Fruit fly (Drosophila melanogaster) whole organism, pupa: ENCODE results near the gene CG17327.

Experiments
- CG10348 ChIP-seq: fragments of 200-800 bp; sonication (Bioruptor generic); IDR thresholded peaks from 2 replicates; pipeline ENCODE4 v1.3.6; 2022; ENCODE audit warnings: missing biosample characterization, missing genetic modification characterization
- CG12605 ChIP-seq: fragments of 200-800 bp; sonication (Bioruptor generic); IDR thresholded peaks from 2 replicates; pipeline ENCODE4 v1.3.6; 2022; ENCODE audit warnings: missing biosample characterization, missing genetic modification characterization
- CG17806 ChIP-seq: fragments of 200-800 bp; sonication (Bioruptor generic); optimal IDR thresholded peaks from 2 replicates; lab custom pipeline; 2018; ENCODE audit warnings: missing biosample characterization, mild to moderate bottlenecking, missing genetic modification characterization, moderate library complexity
- CG4496 ChIP-seq: fragments of 200-800 bp; sonication (Bioruptor generic); IDR thresholded peaks from 3 replicates; pipeline ENCODE4 v1.3.6; 2022; ENCODE audit warnings: missing biosample characterization, missing genetic modification characterization
- CG8159 ChIP-seq: fragments of 200-800 bp; sonication (Bioruptor generic); optimal IDR thresholded peaks from 3 replicates; lab custom pipeline; 2018; ENCODE audit warnings: missing biosample characterization, mild to moderate bottlenecking, missing genetic modification characterization, moderate library complexity
- CG8301 ChIP-seq: fragments of 200-800 bp; sonication (Bioruptor generic); optimal IDR thresholded peaks from 2 replicates; lab custom pipeline; 2018; ENCODE audit warnings: missing biosample characterization, mild to moderate bottlenecking, missing genetic modification characterization
- EcR ChIP-seq: fragments of 200-800 bp; sonication (Bioruptor generic); optimal IDR thresholded peaks from 3 replicates; lab custom pipeline; 2019; ENCODE audit warnings: missing biosample characterization, missing genetic modification characterization, mild to moderate bottlenecking, moderate library complexity, missing genetic modification reagents
- Ets98B ChIP-seq: fragments of 200-800 bp; sonication (Bioruptor generic); IDR thresholded peaks from 2 replicates; pipeline ENCODE4 v1.3.6; 2022; ENCODE audit warnings: missing biosample characterization, missing genetic modification characterization
- Snoo ChIP-seq: fragments of 200-800 bp; sonication (Bioruptor generic); optimal IDR thresholded peaks from 3 replicates; lab custom pipeline; 2017; ENCODE audit warnings: missing biosample characterization, mild to moderate bottlenecking, missing genetic modification characterization, inconsistent platforms
- fd96Ca ChIP-seq: fragments of 200-800 bp; sonication (Bioruptor generic); IDR thresholded peaks from 3 replicates; pipeline ENCODE4 v1.3.6; 2022; ENCODE audit warnings: missing biosample characterization, missing genetic modification characterization
- gl ChIP-seq: fragments of 200-800 bp; sonication (Bioruptor generic); optimal IDR thresholded peaks from 2 replicates; lab custom pipeline; 2018; ENCODE audit warnings: missing biosample characterization, mild to moderate bottlenecking, missing genetic modification characterization
- rn ChIP-seq: fragments of 200-800 bp; sonication (Bioruptor generic); IDR thresholded peaks from 2 replicates; pipeline ENCODE4 v1.3.6; 2022; ENCODE audit warnings: missing biosample characterization, missing genetic modification characterization

dm6 chr3R:12957388-12957787 lies 40.1 kb downstream of the CG17327 start:
- TF ChIP-seq CG10348 (GFP tag; lab: Robert Waterston, UW) = no peak
- no peak for TF ChIP-seq EcR (GFP tag; lab: Kevin White, UChicago)
- TF ChIP-seq CG8159 = peak; percentile 46
- no peak for TF ChIP-seq CG4496 (GFP tag; lab: Robert Waterston, UW)
- 0 out of 3 replicates have a peak, but pooled peaks have one; percentile 9 for TF ChIP-seq fd96Ca (GFP tag; lab: Robert Waterston, UW)
- no peak for TF ChIP-seq gl (tag; lab: Kevin White, UChicago)
- no peak for TF ChIP-seq CG8301 (tag; lab: Kevin White, UChicago)
- no peak for TF ChIP-seq CG12605
- TF ChIP-seq CG17806 (tag; lab: Kevin White, UChicago) = no peak
- TF ChIP-seq rn (GFP tag; lab: Robert Waterston, UW) = no peak
- no peak for TF ChIP-seq Ets98B (GFP tag; lab: Robert Waterston, UW)
- TF ChIP-seq Snoo (tag; lab: Kevin White, UChicago) = no peak
